Fruit fly (Drosophila melanogaster): ENCODE measurements around the gene CG34027.
A peak's percentile ranks its signal among the peaks of the same experiment; 100 is the strongest.

The CG34027 gene

dm6 chr3R:25064907-25065841 is 43.7 kb downstream of the CG34027 start, which contains the start of the genes veli and PQBP1:
veli (minus strand) TSS chr3R:25065591.
PQBP1 (plus strand) TSS chr3R:25065791.
- TF ChIP-seq gcm2 (GFP tag; optimal IDR thresholded peaks at IDR 0.05) (no peak), abd-A (tag; optimal IDR thresholded peaks at IDR 0.05) (no peak), CG8089 (GFP tag; optimal IDR thresholded peaks at IDR 0.05) (no peak), luna (GFP tag; optimal IDR thresholded peaks at IDR 0.05) (no peak), corto (GFP tag; optimal IDR thresholded peaks at IDR 0.05) (no peak), BEAF-32 (GFP tag; optimal IDR thresholded peaks at IDR 0.05) (peak; percentile 4), Dll (GFP tag; IDR thresholded peaks at IDR 0.05; ENCODE audit: partially characterized antibody) (peak; percentile 33; the same call in 2 of the 4 replicates), C15 (GFP tag; IDR thresholded peaks at IDR 0.05) (no peak), onecut (GFP tag; IDR thresholded peaks at IDR 0.05) (peak; percentile 61), Ada2b (GFP tag; IDR thresholded peaks at IDR 0.05) (no peak), nerfin-1 (tag; optimal IDR thresholded peaks at IDR 0.05) (no peak), Abd-B (GFP tag; optimal IDR thresholded peaks at IDR 0.05) (no peak), run (tag; optimal IDR thresholded peaks at IDR 0.05) (no peak), knrl (GFP tag; IDR thresholded peaks at IDR 0.05; ENCODE audit: partially characterized antibody) (no peak), crol (GFP tag; IDR thresholded peaks at IDR 0.05) (no peak), CG14710 (tag; optimal IDR thresholded peaks at IDR 0.05) (peak; percentile 50), Ssrp (tag; optimal IDR thresholded peaks at IDR 0.05) (no peak), trem (tag; optimal IDR thresholded peaks at IDR 0.05) (peak; percentile 85), CG9932 (GFP tag; IDR thresholded peaks at IDR 0.05) (no peak), MESR4 (GFP tag; optimal IDR thresholded peaks at IDR 0.05) (peak; percentile 69), pzg (GFP tag; optimal IDR thresholded peaks at IDR 0.05) (peak; percentile 20), CG12659 (GFP tag; optimal IDR thresholded peaks at IDR 0.05) (peak; percentile 37), CG13287 (GFP tag; IDR thresholded peaks at IDR 0.05; ENCODE audit: partially characterized antibody) (peak; percentile 30; the same call in 1 of the 2 replicates), MBD-R2 (GFP tag; IDR thresholded peaks at IDR 0.05) (peak; percentile 41), CG7987 (GFP tag; optimal IDR thresholded peaks at IDR 0.05) (no peak), amos (GFP tag; IDR thresholded peaks at IDR 0.05; ENCODE audit: partially characterized antibody) (0 out of 2 replicates have a peak, but pooled peaks have one; percentile 18), CG2116 (GFP tag; optimal IDR thresholded peaks at IDR 0.05) (peak; percentile 50), PHDP (tag; optimal IDR thresholded peaks at IDR 0.05) (peak; percentile 37), sd (tag; optimal IDR thresholded peaks at IDR 0.05) (no peak), CG34422 (GFP tag; IDR thresholded peaks at IDR 0.05) (peak; percentile 6; the same call in 1 of the 3 replicates), CG11085 (GFP tag; IDR thresholded peaks at IDR 0.05) (no peak), CG4282 (GFP tag; optimal IDR thresholded peaks at IDR 0.05) (no peak), CG4617 (GFP tag; optimal IDR thresholded peaks at IDR 0.05; ENCODE audit: borderline replicate concordance) (peak; percentile 50), jing (GFP tag; optimal IDR thresholded peaks at IDR 0.05) (no peak), bbx (GFP tag; IDR thresholded peaks at IDR 0.05; ENCODE audit: partially characterized antibody) (peak; percentile 17; the same call in 1 of the 2 replicates), kni (GFP tag; optimal IDR thresholded peaks at IDR 0.05) (no peak), CG17912 (GFP tag; optimal IDR thresholded peaks at IDR 0.05) (no peak), kah (GFP tag; optimal IDR thresholded peaks at IDR 0.05) (no peak), CG30020 (tag; optimal IDR thresholded peaks at IDR 0.05) (peak; percentile 50), NK7.1 (GFP tag; optimal IDR thresholded peaks at IDR 0.05) (no peak), pum (GFP tag; optimal IDR thresholded peaks at IDR 0.05) (no peak), CG9797 (GFP tag; optimal IDR thresholded peaks at IDR 0.05) (peak; percentile 51), Dad (GFP tag; optimal IDR thresholded peaks at IDR 0.05) (no peak), gfzf (GFP tag; optimal IDR thresholded peaks at IDR 0.05) (peak; percentile 52), ttk (GFP tag; IDR thresholded peaks at IDR 0.05) (no peak), phol (tag; optimal IDR thresholded peaks at IDR 0.05) (peak; percentile 3), YL-1 (GFP tag; optimal IDR thresholded peaks at IDR 0.05) (peak; percentile 12)

Data from whole organism, embryonic.